Worm (Caenorhabditis elegans): ENCODE measurements around the gene lin-13.

ce11 chrIII:7661162-7661561 is 48.1 kb downstream of the lin-13 start:
- TF ChIP-seq fkh-6 (tag; optimal IDR thresholded peaks at IDR 0.05) (no peak), ama-1 (optimal IDR thresholded peaks at IDR 0.05) (no peak), pros-1 (tag; optimal IDR thresholded peaks at IDR 0.05) (no peak), ceh-45 (GFP tag; IDR thresholded peaks at IDR 0.05) (no peak), rnt-1 (tag; optimal IDR thresholded peaks at IDR 0.05) (no peak), K02D7.2 (tag; optimal IDR thresholded peaks at IDR 0.05) (no peak), nfya-1 (tag; optimal IDR thresholded peaks at IDR 0.05) (no peak), pax-1 (tag; optimal IDR thresholded peaks at IDR 0.05) (no peak)
